Fruit fly (Drosophila melanogaster) whole organism, wandering third instar larva: ENCODE data around the gene Hsp70Ba.

Experiments used
- Abd-B ChIP-seq: fragments of >200 bp; optimal IDR thresholded peaks from 2 replicates; lab custom pipeline; 2017; ENCODE audit warnings: missing biosample characterization, missing genetic modification characterization
- CrebA ChIP-seq: fragments of 200-800 bp; sonication (Bioruptor generic); optimal IDR thresholded peaks from 2 replicates; lab custom pipeline; 2016; ENCODE audit warnings: missing biosample characterization, mild to moderate bottlenecking, missing genetic modification characterization, borderline replicate concordance
- Dfd ChIP-seq: fragments of >200 bp; optimal IDR thresholded peaks from 2 replicates; lab custom pipeline; 2017; ENCODE audit warnings: missing biosample characterization, missing genetic modification characterization
- HLH106 ChIP-seq: fragments of 200-800 bp; optimal IDR thresholded peaks from 3 replicates; lab custom pipeline; 2019; ENCODE audit warnings: missing biosample characterization, mild to moderate bottlenecking, missing genetic modification characterization, moderate library complexity
- N ChIP-seq: fragments of >200 bp; optimal IDR thresholded peaks from 2 replicates; lab custom pipeline; 2018; ENCODE audit warnings: missing biosample characterization, missing external identifiers, missing genetic modification characterization
- Vsx2 ChIP-seq: fragments of 200-300, 225-300 bp; sonication (Bioruptor generic); optimal IDR thresholded peaks from 2 replicates; lab custom pipeline; 2018; ENCODE audit warnings: missing biosample characterization, missing genetic modification characterization; ENCODE audit not compliant: partially characterized antibody
- br ChIP-seq: fragments of 200-800 bp; sonication (Bioruptor generic); optimal IDR thresholded peaks from 2 replicates; lab custom pipeline; 2016; ENCODE audit warnings: missing biosample characterization, missing genetic modification characterization
- brk ChIP-seq: fragments of 200-800 bp; sonication (Bioruptor generic); optimal IDR thresholded peaks from 2 replicates; lab custom pipeline; 2016; ENCODE audit warnings: missing biosample characterization, mild to moderate bottlenecking, missing genetic modification characterization
- dl ChIP-seq, 2 experiments: fragments of 175-275, 200-275 bp in 1 of 2; fragments of 200-275 bp in 1 of 2; sonication (Bioruptor generic); optimal IDR thresholded peaks; lab custom pipeline; 2018; ENCODE audit warnings: mild to moderate bottlenecking in 2 of 2, missing biosample characterization in 2 of 2, missing genetic modification characterization in 2 of 2, moderate library complexity in 2 of 2; ENCODE audit not compliant: partially characterized antibody in 2 of 2, insufficient read depth in 1 of 2
- fru ChIP-seq: fragments of 200-800 bp; sonication (Bioruptor generic); optimal IDR thresholded peaks from 3 replicates; lab custom pipeline; 2016; ENCODE audit warnings: missing biosample characterization, mild to moderate bottlenecking, missing genetic modification characterization
- psq ChIP-seq: fragments of 200-800 bp; sonication (Bioruptor generic); optimal IDR thresholded peaks from 3 replicates; lab custom pipeline; 2017; ENCODE audit warnings: missing biosample characterization, mild to moderate bottlenecking, missing genetic modification characterization, moderate library complexity
- sv ChIP-seq: fragments of 200-800 bp; sonication (Bioruptor generic); optimal IDR thresholded peaks from 3 replicates; lab custom pipeline; 2016; ENCODE audit warnings: missing biosample characterization, missing genetic modification characterization

dm6 chr3R:12451888-12452514, 15.6 kb downstream of the Hsp70Ba start, which contains the start of gene CG5509:
- TF ChIP-seq dl (GFP tag; optimal IDR thresholded peaks at IDR 0.05; lab: Kevin White, UChicago; ENCODE audit: insufficient read depth in 1 of 2, partially characterized antibody in 2 of 2) = no peak
- TF ChIP-seq N = no peak
- no peak for TF ChIP-seq fru (GFP tag; lab: Kevin White, UChicago)
- TF ChIP-seq psq (GFP tag; lab: Kevin White, UChicago) = no peak
- no peak for TF ChIP-seq CrebA
- TF ChIP-seq br (GFP tag; lab: Kevin White, UChicago) = no peak
- no peak for TF ChIP-seq Abd-B (GFP tag; lab: Kevin White, UChicago)
- no peak for TF ChIP-seq sv (GFP tag; lab: Kevin White, UChicago)
- no peak for TF ChIP-seq Dfd (GFP tag; lab: Kevin White, UChicago)
- TF ChIP-seq HLH106 = no peak
- TF ChIP-seq Vsx2 = no peak
- no peak for TF ChIP-seq brk (GFP tag; lab: Kevin White, UChicago)
